Fruit fly (Drosophila melanogaster): ENCODE results near the gene Alp9.

Gene Alp9

dm6 chr3L:5594853-5595593 is at the start of gene Alp9, which contains the start of gene Alp10:
Alp9 (plus strand) TSS chr3L:5595542.
Alp10 (minus strand) TSS chr3L:5595272.
- TF ChIP-seq CTCF (optimal IDR thresholded peaks at IDR 0.05) (no peak), CG8478 (optimal IDR thresholded peaks at IDR 0.05) (no peak)

- TF ChIP-seq CG8478 (optimal IDR thresholded peaks at IDR 0.05) (no peak), CTCF (optimal IDR thresholded peaks at IDR 0.05) (no peak)
These were observed 46.7 kb upstream of the Alp9 start for dm6 chr3L:5548524-5549084.

- TF ChIP-seq CTCF (optimal IDR thresholded peaks at IDR 0.05) = no peak
- no peak for TF ChIP-seq CG8478 (optimal IDR thresholded peaks at IDR 0.05)
These were observed 44.3 kb upstream of the Alp9 start, which contains the start of gene frm for dm6 chr3L:5551087-5551486. frm (minus strand) TSS chr3L:5551159.

- no peak for TF ChIP-seq CG8478 (optimal IDR thresholded peaks at IDR 0.05)
- no peak for TF ChIP-seq CTCF (optimal IDR thresholded peaks at IDR 0.05)
These were observed 41.6 kb upstream of the Alp9 start for dm6 chr3L:5553717-5554116.

- TF ChIP-seq CG8478 (optimal IDR thresholded peaks at IDR 0.05) (no peak), CTCF (optimal IDR thresholded peaks at IDR 0.05) (no peak)
These were observed 41.0 kb upstream of the Alp9 start for dm6 chr3L:5554377-5554776.

- TF ChIP-seq CG8478 (optimal IDR thresholded peaks at IDR 0.05) = no peak
- TF ChIP-seq CTCF (optimal IDR thresholded peaks at IDR 0.05) = no peak
These were observed 39.1 kb upstream of the Alp9 start for dm6 chr3L:5556195-5556594.

- TF ChIP-seq CTCF (optimal IDR thresholded peaks at IDR 0.05) (no peak), CG8478 (optimal IDR thresholded peaks at IDR 0.05) (no peak)
These were observed 34.0 kb upstream of the Alp9 start, which contains the start of gene sinu for dm6 chr3L:5561341-5561740. sinu (minus strand) TSS chr3L:5561598.

dm6 chr3L:5562584-5562983 is 32.8 kb upstream of the Alp9 start:
- no peak for TF ChIP-seq CG8478 (optimal IDR thresholded peaks at IDR 0.05)
- TF ChIP-seq CTCF (optimal IDR thresholded peaks at IDR 0.05) = no peak

- TF ChIP-seq CTCF (optimal IDR thresholded peaks at IDR 0.05) (peak; percentile 30 to 34), CG8478 (optimal IDR thresholded peaks at IDR 0.05) (no peak)
These were observed 31.8 kb upstream of the Alp9 start, which contains the start of the genes ScsbetaG and Sras for dm6 chr3L:5563309-5564182. ScsbetaG (minus strand) TSS chr3L:5563691. Sras (plus strand) TSS chr3L:5563774.

- TF ChIP-seq CG8478 (optimal IDR thresholded peaks at IDR 0.05) (no peak), CTCF (optimal IDR thresholded peaks at IDR 0.05) (no peak)
These were observed 30.2 kb upstream of the Alp9 start, which contains the start of gene bc10 for dm6 chr3L:5565051-5565688. bc10 (plus strand) TSS chr3L:5565231.

dm6 chr3L:5568361-5568760 is 27.0 kb upstream of the Alp9 start:
- TF ChIP-seq CG8478 (optimal IDR thresholded peaks at IDR 0.05) (no peak), CTCF (optimal IDR thresholded peaks at IDR 0.05) (no peak)

- TF ChIP-seq CG8478 (optimal IDR thresholded peaks at IDR 0.05) = no peak
- TF ChIP-seq CTCF (optimal IDR thresholded peaks at IDR 0.05) = no peak
These were observed 25.6 kb upstream of the Alp9 start for dm6 chr3L:5569724-5570123.

- TF ChIP-seq CTCF (optimal IDR thresholded peaks at IDR 0.05) = no peak
These were observed 24.3 kb upstream of the Alp9 start for dm6 chr3L:5571051-5571450.

- TF ChIP-seq CG8478 (optimal IDR thresholded peaks at IDR 0.05) = no peak
- TF ChIP-seq CTCF (optimal IDR thresholded peaks at IDR 0.05) = no peak
These were observed 19.8 kb upstream of the Alp9 start for dm6 chr3L:5575524-5575923.

dm6 chr3L:5576543-5576942 is 18.8 kb upstream of the Alp9 start:
- TF ChIP-seq CTCF (optimal IDR thresholded peaks at IDR 0.05) (no peak), CG8478 (optimal IDR thresholded peaks at IDR 0.05) (no peak)
